Worm (Caenorhabditis elegans): ENCODE data around the gene C55B6.5.
A peak's percentile ranks its signal among the peaks of the same experiment; 100 is the strongest.

DNA sequence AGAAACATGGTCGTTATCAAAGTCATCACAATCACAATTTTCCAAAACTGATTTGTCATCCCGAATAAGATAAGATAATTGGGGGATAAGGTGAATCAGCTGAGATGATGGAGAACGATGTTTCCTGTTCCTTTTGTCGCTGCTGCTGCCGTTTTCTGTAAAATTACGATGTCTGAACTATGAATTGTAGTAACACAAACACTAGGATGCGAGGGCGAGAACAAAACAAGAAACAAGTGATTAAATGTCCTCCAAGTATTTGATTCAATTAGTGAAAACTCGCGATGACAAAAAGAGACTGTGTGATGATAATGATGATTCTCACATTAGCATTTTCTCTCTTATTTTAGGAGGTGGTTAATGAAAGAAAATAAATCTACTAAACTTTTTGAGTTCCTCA, 49.2 kb downstream of the C55B6.5 start, which contains the start of gene C54D1.7:
- no peak for TF ChIP-seq dmd-9 (GFP tag; IDR thresholded peaks at IDR 0.05)
- no peak for TF ChIP-seq daf-8 (GFP tag; IDR thresholded peaks at IDR 0.05)
- TF ChIP-seq lin-13 (GFP tag; optimal IDR thresholded peaks at IDR 0.05): no peak
- TF ChIP-seq unc-62 (GFP tag; optimal IDR thresholded peaks at IDR 0.05 in 1 of 2): peak in 1 of 2 experiments; percentile 51
- no peak for TF ChIP-seq unc-62 (tag; optimal IDR thresholded peaks at IDR 0.05)
- TF ChIP-seq nhr-76 (tag; optimal IDR thresholded peaks at IDR 0.05): no peak
- TF ChIP-seq T20F7.1 (GFP tag; optimal IDR thresholded peaks at IDR 0.05): no peak
